Fruit fly (Drosophila melanogaster) whole organism, embryonic: ENCODE results near the gene CG4404.

Experiments
- BtbVII ChIP-seq: fragments of 200-800 bp; sonication (Bioruptor generic); optimal IDR thresholded peaks from 3 replicates; lab custom pipeline; 2017; ENCODE audit warnings: missing biosample characterization, mild to moderate bottlenecking, missing genetic modification characterization
- CG10462 ChIP-seq: fragments of 200-800 bp; sonication (Bioruptor generic); optimal IDR thresholded peaks from 2 replicates; lab custom pipeline; 2016; ENCODE audit warnings: missing biosample characterization, missing genetic modification characterization
- CG10565 ChIP-seq: fragments of 200-800 bp; sonication (Bioruptor generic); optimal IDR thresholded peaks from 3 replicates; lab custom pipeline; 2016; ENCODE audit warnings: missing biosample characterization, mild to moderate bottlenecking, missing genetic modification characterization
- CG11695 ChIP-seq: fragments of 200-800 bp; sonication (Bioruptor generic); IDR thresholded peaks from 3 replicates; pipeline ENCODE4 v1.3.6; 2022; ENCODE audit warnings: missing biosample characterization, missing genetic modification characterization
- CG12071 ChIP-seq: fragments of 200-800 bp; sonication (Bioruptor generic); optimal IDR thresholded peaks from 3 replicates; lab custom pipeline; 2018; ENCODE audit warnings: missing biosample characterization, mild to moderate bottlenecking, missing genetic modification characterization
- CG12155 ChIP-seq: fragments of 200-800 bp; sonication (Bioruptor generic); optimal IDR thresholded peaks from 3 replicates; lab custom pipeline; 2016; ENCODE audit warnings: missing biosample characterization, missing genetic modification characterization
- CG12659 ChIP-seq: fragments of 200-800 bp; sonication (Bioruptor generic); optimal IDR thresholded peaks from 3 replicates; lab custom pipeline; 2017; ENCODE audit warnings: mild to moderate bottlenecking, missing biosample characterization, missing genetic modification reagents, missing genetic modification characterization
- CG14667 ChIP-seq: fragments of 200-800 bp; sonication (Bioruptor generic); IDR thresholded peaks from 2 replicates; pipeline ENCODE4 v1.3.6; 2022; ENCODE audit warnings: missing biosample characterization, missing genetic modification characterization
- CG1647 ChIP-seq: fragments of 200-800 bp; sonication (Bioruptor generic); optimal IDR thresholded peaks from 3 replicates; lab custom pipeline; 2016; ENCODE audit warnings: missing biosample characterization, missing genetic modification characterization
- CG16813 ChIP-seq: fragments of 200-800 bp; sonication (Bioruptor generic); IDR thresholded peaks from 3 replicates; pipeline ENCODE4 v1.3.6; 2022; ENCODE audit warnings: missing biosample characterization, missing genetic modification characterization; ENCODE audit not compliant: partially characterized antibody
- CG2129 ChIP-seq: fragments of 200-800 bp; sonication (Bioruptor generic); IDR thresholded peaks from 2 replicates; pipeline ENCODE4 v1.3.6; 2022; ENCODE audit warnings: missing biosample characterization, missing genetic modification characterization; ENCODE audit not compliant: partially characterized antibody
- CG2678 ChIP-seq: fragments of 200-800 bp; sonication (Bioruptor generic); optimal IDR thresholded peaks from 3 replicates; lab custom pipeline; 2019; ENCODE audit warnings: missing biosample characterization, mild to moderate bottlenecking, missing genetic modification characterization, moderate library complexity
- CG31365 ChIP-seq: fragments of 200-800 bp; sonication (Bioruptor generic); optimal IDR thresholded peaks from 2 replicates; lab custom pipeline; 2018; ENCODE audit warnings: missing biosample characterization, mild to moderate bottlenecking, missing genetic modification characterization
- CG4360 ChIP-seq: fragments of 200-800 bp; sonication (Bioruptor generic); IDR thresholded peaks from 2 replicates; pipeline ENCODE4 v1.3.6; 2022; ENCODE audit warnings: missing biosample characterization, missing genetic modification characterization
- CG4820 ChIP-seq: fragments of 200-800 bp; sonication (Bioruptor generic); optimal IDR thresholded peaks from 3 replicates; lab custom pipeline; 2016; ENCODE audit warnings: missing biosample characterization, missing genetic modification characterization
- CG4854 ChIP-seq: fragments of 200-800 bp; sonication (Bioruptor generic); optimal IDR thresholded peaks from 2 replicates; lab custom pipeline; 2016; ENCODE audit warnings: missing biosample characterization, missing genetic modification characterization, inconsistent platforms
- CG7556 ChIP-seq: fragments of 200-800 bp; sonication (Bioruptor generic); optimal IDR thresholded peaks from 2 replicates; lab custom pipeline; 2017; ENCODE audit warnings: missing biosample characterization, mild to moderate bottlenecking, missing genetic modification characterization
- CG7839 ChIP-seq: fragments of 200-800 bp; sonication (Bioruptor generic); optimal IDR thresholded peaks from 3 replicates; lab custom pipeline; 2018; ENCODE audit warnings: missing biosample characterization, mild to moderate bottlenecking, missing genetic modification characterization, moderate library complexity
- CG8765 ChIP-seq: fragments of 200-800 bp; sonication (Bioruptor generic); IDR thresholded peaks from 2 replicates; pipeline ENCODE4 v1.3.6; 2022; ENCODE audit warnings: missing biosample characterization, missing genetic modification characterization
- CG9876 ChIP-seq: fragments of 200-800 bp; sonication (Bioruptor generic); optimal IDR thresholded peaks from 2 replicates; lab custom pipeline; 2016; ENCODE audit warnings: missing biosample characterization, missing genetic modification characterization
- CkIIα-i1 ChIP-seq: fragments of 200-800 bp; sonication (Bioruptor generic); IDR thresholded peaks from 2 replicates; pipeline ENCODE4 v1.3.6; 2022; ENCODE audit warnings: missing biosample characterization, missing genetic modification characterization
- D ChIP-seq, 2 experiments: fragments of 200-800 bp in 1 of 2; fragments of >200 bp in 1 of 2; sonication (Bioruptor generic) in 1 of 2; optimal IDR thresholded peaks; 2 replicates in 1 of 2; 3 replicates in 1 of 2; lab custom pipeline; 2017; ENCODE audit warnings: mild to moderate bottlenecking in 1 of 2, missing biosample characterization in 1 of 2, missing genetic modification characterization in 1 of 2, missing genetic modification reagents in 1 of 2
- Dp ChIP-seq: fragments of 200-800 bp; sonication (Bioruptor generic); optimal IDR thresholded peaks from 2 replicates; lab custom pipeline; 2018; ENCODE audit warnings: missing biosample characterization, mild to moderate bottlenecking, missing genetic modification characterization, moderate library complexity
- Elba2 ChIP-seq: fragments of 200-800 bp; sonication (Bioruptor generic); optimal IDR thresholded peaks from 3 replicates; lab custom pipeline; 2016; ENCODE audit warnings: missing biosample characterization, missing genetic modification characterization
- Fer1 ChIP-seq: fragments of 200-800 bp; sonication (Bioruptor generic); optimal IDR thresholded peaks from 2 replicates; lab custom pipeline; 2017; ENCODE audit warnings: missing biosample characterization, mild to moderate bottlenecking, missing genetic modification characterization
- GATAe ChIP-seq: fragments of 200-800 bp; sonication (Bioruptor generic); conservative IDR thresholded peaks from 2 replicates; pipeline ENCODE4 v1.3.6; 2022; ENCODE audit warnings: missing biosample characterization, missing genetic modification characterization
- Lpt ChIP-seq: fragments of >200 bp; optimal IDR thresholded peaks from 2 replicates; lab custom pipeline; 2018; ENCODE audit warnings: missing biosample characterization, missing genetic modification characterization
- MESR4 ChIP-seq: fragments of 200-800 bp; sonication (Bioruptor generic); optimal IDR thresholded peaks from 2 replicates; lab custom pipeline; 2018; ENCODE audit warnings: missing biosample characterization, mild to moderate bottlenecking, missing genetic modification characterization, moderate library complexity
- MTF-1 ChIP-seq: fragments of 200-800 bp; sonication (Bioruptor generic); optimal IDR thresholded peaks from 2 replicates; lab custom pipeline; 2018; ENCODE audit warnings: missing biosample characterization, mild to moderate bottlenecking, missing genetic modification characterization, borderline replicate concordance
- Meics ChIP-seq: fragments of 200-800 bp; sonication (Bioruptor generic); optimal IDR thresholded peaks from 2 replicates; lab custom pipeline; 2017; ENCODE audit warnings: missing biosample characterization, mild to moderate bottlenecking, missing genetic modification characterization
- NFAT ChIP-seq: fragments of 200-800 bp; sonication (Bioruptor generic); IDR thresholded peaks from 2 replicates; pipeline ENCODE4 v1.3.6; 2022; ENCODE audit warnings: missing biosample characterization, missing genetic modification characterization
- NK7.1 ChIP-seq: fragments of 200-800 bp; sonication (Bioruptor generic); optimal IDR thresholded peaks from 3 replicates; lab custom pipeline; 2016; ENCODE audit warnings: missing biosample characterization, missing genetic modification characterization
- Nf-YB ChIP-seq: fragments of 200-800 bp; sonication (Bioruptor generic); optimal IDR thresholded peaks from 3 replicates; lab custom pipeline; 2019; ENCODE audit warnings: missing biosample characterization, mild to moderate bottlenecking, missing genetic modification characterization, moderate library complexity
- Optix ChIP-seq: fragments of 200-800 bp; sonication (Bioruptor generic); IDR thresholded peaks from 3 replicates; pipeline ENCODE4 v1.3.6; 2022; ENCODE audit warnings: missing biosample characterization, missing genetic modification characterization
- Ptx1 ChIP-seq: fragments of 200-800 bp; sonication (Bioruptor generic); IDR thresholded peaks from 2 replicates; pipeline ENCODE4 v1.3.6; 2022; ENCODE audit warnings: missing biosample characterization, missing genetic modification characterization
- Rx ChIP-seq: fragments of 200-800 bp; sonication (Bioruptor generic); IDR thresholded peaks from 2 replicates; pipeline ENCODE4 v1.3.6; 2022; ENCODE audit warnings: missing biosample characterization, missing genetic modification characterization
- Sox102F ChIP-seq: fragments of 200-800 bp; sonication (Bioruptor generic); optimal IDR thresholded peaks from 2 replicates; lab custom pipeline; 2018; ENCODE audit warnings: missing biosample characterization, mild to moderate bottlenecking, missing genetic modification characterization, moderate library complexity
- ac ChIP-seq: fragments of 200-800 bp; sonication (Bioruptor generic); optimal IDR thresholded peaks from 3 replicates; lab custom pipeline; 2017; ENCODE audit warnings: missing biosample characterization, mild to moderate bottlenecking, missing genetic modification characterization
- bsh ChIP-seq, 2 experiments: fragments of 200-800 bp; sonication (Bioruptor generic); optimal IDR thresholded peaks; 2 replicates each; lab custom pipeline; 2017 to 2018; ENCODE audit warnings: mild to moderate bottlenecking in 2 of 2, missing biosample characterization in 2 of 2, missing genetic modification characterization in 2 of 2, moderate library complexity in 1 of 2
- caup ChIP-seq: fragments of 200-800 bp; sonication (Bioruptor generic); optimal IDR thresholded peaks from 3 replicates; lab custom pipeline; 2017; ENCODE audit warnings: missing biosample characterization, mild to moderate bottlenecking, missing genetic modification characterization, moderate library complexity; ENCODE audit not compliant: severe bottlenecking
- gsb ChIP-seq: fragments of 200-800 bp; sonication (Bioruptor generic); IDR thresholded peaks from 2 replicates; pipeline ENCODE4 v1.3.6; 2022; ENCODE audit warnings: missing biosample characterization, missing genetic modification characterization
- lab ChIP-seq: fragments of 200-800 bp; sonication (Bioruptor generic); optimal IDR thresholded peaks from 3 replicates; lab custom pipeline; 2017; ENCODE audit warnings: missing biosample characterization, missing genetic modification characterization, mild to moderate bottlenecking, moderate library complexity, missing genetic modification reagents
- nmo ChIP-seq: fragments of 200-800 bp; sonication (Bioruptor generic); optimal IDR thresholded peaks from 2 replicates; lab custom pipeline; 2018; ENCODE audit warnings: missing biosample characterization, mild to moderate bottlenecking, missing genetic modification characterization, moderate library complexity
- onecut ChIP-seq: fragments of 200-800 bp; sonication (Bioruptor generic); IDR thresholded peaks from 2 replicates; pipeline ENCODE4 v1.3.6; 2022; ENCODE audit warnings: missing biosample characterization, missing genetic modification characterization
- sens-2 ChIP-seq: fragments of 200-800 bp; sonication (Bioruptor generic); IDR thresholded peaks from 2 replicates; pipeline ENCODE4 v1.3.6; 2022; ENCODE audit warnings: missing biosample characterization, missing genetic modification characterization
- stwl ChIP-seq: fragments of 200-800 bp; sonication (Bioruptor generic); optimal IDR thresholded peaks from 3 replicates; lab custom pipeline; 2018; ENCODE audit warnings: missing biosample characterization, mild to moderate bottlenecking, missing genetic modification characterization, moderate library complexity
- tap ChIP-seq: fragments of 200-800 bp; optimal IDR thresholded peaks from 3 replicates; lab custom pipeline; 2019; ENCODE audit warnings: missing biosample characterization, mild to moderate bottlenecking, missing genetic modification characterization, moderate library complexity
- tio ChIP-seq: fragments of 200-800 bp; sonication (Bioruptor generic); optimal IDR thresholded peaks from 2 replicates; lab custom pipeline; 2017; ENCODE audit warnings: missing biosample characterization, missing genetic modification characterization, inconsistent platforms
- ttk ChIP-seq: fragments of 200-800 bp; sonication (Bioruptor generic); IDR thresholded peaks from 2 replicates; pipeline ENCODE4 v2.1.2; 2022; ENCODE audit warnings: missing biosample characterization, missing genetic modification characterization
- usp ChIP-seq: fragments of >200 bp; optimal IDR thresholded peaks from 2 replicates; lab custom pipeline; 2017; ENCODE audit warnings: missing biosample characterization, missing genetic modification characterization
- vfl ChIP-seq: fragments of 200-800 bp; sonication (Bioruptor generic); optimal IDR thresholded peaks from 2 replicates; lab custom pipeline; 2016; ENCODE audit warnings: missing biosample characterization, missing genetic modification characterization

CG4404 gene

dm6 chrX:12889075-12889474 lies 16.7 kb downstream of the CG4404 start (continued):
- TF ChIP-seq NK7.1 (GFP tag; lab: Kevin White, UChicago) (no peak), onecut (peak; percentile 23; the same call in 1 of the 2 replicates), D (optimal IDR thresholded peaks at IDR 0.05; lab: Kevin White, UChicago) (no peak), D (GFP tag; optimal IDR thresholded peaks at IDR 0.05; lab: Kevin White, UChicago) (peak; percentile 28), NFAT (no peak), CG4854 (GFP tag; lab: Kevin White, UChicago) (peak; percentile 7), stwl (tag; lab: Kevin White, UChicago) (no peak), CG11695 (0 out of 3 replicates have a peak, but pooled peaks have one; percentile 21), CG4820 (GFP tag; lab: Kevin White, UChicago) (no peak), usp (no peak), tap (tag; lab: Kevin White, UChicago) (no peak), CG31365 (tag; lab: Kevin White, UChicago) (peak; percentile 46), CG4360 (no peak), GATAe (GFP tag; lab: Robert Waterston, UW) (no peak), bsh (GFP tag; optimal IDR thresholded peaks at IDR 0.05; lab: Kevin White, UChicago) (peak in 1 of 2 experiments; percentile 50), CG16813 (GFP tag; lab: Robert Waterston, UW) (no peak), Elba2 (no peak), ttk (GFP tag; lab: Robert Waterston, UW) (no peak), tio (GFP tag; lab: Kevin White, UChicago) (no peak), CG12659 (GFP tag; lab: Kevin White, UChicago) (no peak), vfl (no peak), BtbVII (no peak), sens-2 (no peak), Rx (no peak), CG10462 (GFP tag; lab: Kevin White, UChicago) (no peak), CG2129 (GFP tag; lab: Robert Waterston, UW) (no peak), CG7839 (tag; lab: Kevin White, UChicago) (no peak), gsb (GFP tag; lab: Robert Waterston, UW) (peak; percentile 16; the same call in 1 of the 2 replicates), MTF-1 (peak; percentile 69), Lpt (no peak), Optix (GFP tag; lab: Robert Waterston, UW) (no peak), CG10565 (GFP tag; lab: Kevin White, UChicago) (no peak), Sox102F (no peak), CG9876 (no peak), CG8765 (GFP tag; lab: Robert Waterston, UW) (no peak), nmo (GFP tag; lab: Kevin White, UChicago) (no peak), Meics (peak; percentile 16), CG12155 (GFP tag; lab: Kevin White, UChicago) (no peak), Dp (no peak), Fer1 (GFP tag; lab: Kevin White, UChicago) (peak; percentile 25), Nf-YB (GFP tag; lab: Kevin White, UChicago) (no peak), ac (GFP tag; lab: Kevin White, UChicago) (no peak), CG2678 (tag; lab: Kevin White, UChicago) (peak; percentile 51), CG12071 (GFP tag; lab: Kevin White, UChicago) (peak; percentile 47), CG1647 (no peak), caup (GFP tag; lab: Kevin White, UChicago) (peak; percentile 28), Ptx1 (GFP tag; lab: Robert Waterston, UW) (no peak), CG14667 (no peak), CG7556 (GFP tag; lab: Kevin White, UChicago) (no peak), CkIIα-i1 (GFP tag; lab: Robert Waterston, UW) (no peak), MESR4 (GFP tag; lab: Kevin White, UChicago) (no peak), lab (peak; percentile 62)
